Worm (Caenorhabditis elegans): ENCODE measurements around the gene W03F9.2.

DNA sequence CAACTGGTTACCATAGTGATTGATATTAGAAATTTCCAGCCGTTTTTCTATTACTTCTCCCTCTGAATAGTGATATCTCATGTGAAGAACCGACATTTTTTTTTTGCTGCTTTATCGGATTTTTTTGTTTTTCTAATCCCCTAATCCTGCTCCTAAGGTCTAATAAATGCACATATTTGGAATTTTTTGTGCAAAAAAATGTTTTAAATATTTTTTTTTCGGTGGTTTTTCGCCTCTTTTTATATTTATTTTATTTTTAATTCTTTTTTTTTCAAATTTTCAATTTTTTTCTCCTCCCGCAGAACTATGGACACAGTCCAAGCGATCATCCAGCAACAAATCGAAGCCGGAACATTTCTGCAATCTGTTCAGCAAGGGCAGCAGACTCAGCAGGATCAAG lies 38.9 kb upstream of the W03F9.2 start, which contains the start of gene Y108G3AL.2:
- TF ChIP-seq nhr-6 (tag; optimal IDR thresholded peaks at IDR 0.05) (no peak), fos-1 (tag; optimal IDR thresholded peaks at IDR 0.05) (no peak), hlh-30 (tag; optimal IDR thresholded peaks at IDR 0.05; ENCODE audit: insufficient read depth) (no peak), nhr-237 (tag; optimal IDR thresholded peaks at IDR 0.05) (no peak), attf-4 (tag; optimal IDR thresholded peaks at IDR 0.05) (no peak), ceh-82 (tag; optimal IDR thresholded peaks at IDR 0.05) (no peak), F26F4.8 (GFP tag; conservative IDR thresholded peaks at IDR 0.05) (no peak)
